Fruit fly (Drosophila melanogaster) whole organism, embryonic: ENCODE results near the gene CG43407.
A peak's percentile ranks its signal among the peaks of the same experiment; 100 is the strongest.

Source experiments
- B-H1 ChIP-seq: fragments of 200-800 bp; sonication (Bioruptor generic); IDR thresholded peaks from 3 replicates; pipeline ENCODE4 v1.3.6; 2022; ENCODE audit warnings: missing biosample characterization, missing genetic modification characterization
- CG10321 ChIP-seq: fragments of 200-800 bp; sonication (Bioruptor generic); IDR thresholded peaks from 2 replicates; pipeline ENCODE4 v1.3.6; 2022; ENCODE audit warnings: missing biosample characterization, missing genetic modification characterization
- CG10565 ChIP-seq: fragments of 200-800 bp; sonication (Bioruptor generic); optimal IDR thresholded peaks from 3 replicates; lab custom pipeline; 2016; ENCODE audit warnings: missing biosample characterization, mild to moderate bottlenecking, missing genetic modification characterization
- CG11247 ChIP-seq: fragments of 200-800 bp; sonication (Bioruptor generic); IDR thresholded peaks from 2 replicates; pipeline ENCODE4 v1.3.6; 2022; ENCODE audit warnings: missing biosample characterization, missing genetic modification characterization
- CG11560 ChIP-seq: fragments of 200-800 bp; sonication (Bioruptor generic); IDR thresholded peaks from 3 replicates; pipeline ENCODE4 v1.3.6; 2022; ENCODE audit warnings: missing biosample characterization, missing genetic modification characterization
- CG12104 ChIP-seq: fragments of 200-800 bp; sonication (Bioruptor generic); optimal IDR thresholded peaks from 3 replicates; lab custom pipeline; 2016; ENCODE audit warnings: missing biosample characterization, missing genetic modification characterization
- CG12769 ChIP-seq: fragments of 200-800 bp; sonication (Bioruptor generic); optimal IDR thresholded peaks from 2 replicates; lab custom pipeline; 2019; ENCODE audit warnings: missing biosample characterization, mild to moderate bottlenecking, missing genetic modification characterization, moderate library complexity
- CG1602 ChIP-seq: fragments of 200-800 bp; sonication (Bioruptor generic); optimal IDR thresholded peaks from 3 replicates; lab custom pipeline; 2016; ENCODE audit warnings: missing biosample characterization, missing genetic modification characterization
- CG17612 ChIP-seq: fragments of 200-800 bp; sonication (Bioruptor generic); IDR thresholded peaks from 2 replicates; pipeline ENCODE4 v1.3.6; 2022; ENCODE audit warnings: missing biosample characterization, missing genetic modification characterization
- CG18476 ChIP-seq: fragments of 200-800 bp; sonication (Bioruptor generic); optimal IDR thresholded peaks from 2 replicates; lab custom pipeline; 2016; ENCODE audit warnings: missing biosample characterization, mild to moderate bottlenecking, missing genetic modification characterization
- CG2116 ChIP-seq: fragments of 200-800 bp; sonication (Bioruptor generic); optimal IDR thresholded peaks from 3 replicates; lab custom pipeline; 2018; ENCODE audit warnings: missing biosample characterization, mild to moderate bottlenecking, missing genetic modification characterization
- CG30431 ChIP-seq: fragments of 200-800 bp; sonication (Bioruptor generic); optimal IDR thresholded peaks from 2 replicates; lab custom pipeline; 2017; ENCODE audit warnings: missing biosample characterization, missing genetic modification characterization
- CG31388 ChIP-seq: fragments of 200-800 bp; sonication (Bioruptor generic); optimal IDR thresholded peaks from 2 replicates; lab custom pipeline; 2016; ENCODE audit warnings: missing biosample characterization, missing genetic modification characterization
- CG4328 ChIP-seq: fragments of 200-800 bp; sonication (Bioruptor generic); optimal IDR thresholded peaks from 3 replicates; lab custom pipeline; 2017; ENCODE audit warnings: missing biosample characterization, missing genetic modification reagents, missing genetic modification characterization
- CG43689 ChIP-seq: fragments of 200-800 bp; sonication (Bioruptor generic); IDR thresholded peaks from 2 replicates; pipeline ENCODE4 v1.3.6; 2022; ENCODE audit warnings: missing biosample characterization, missing genetic modification characterization
- CG4730 ChIP-seq: fragments of 200-800 bp; sonication (Bioruptor generic); IDR thresholded peaks from 2 replicates; pipeline ENCODE4 v1.3.6; 2022; ENCODE audit warnings: missing biosample characterization, missing genetic modification characterization
- CG4820 ChIP-seq: fragments of 200-800 bp; sonication (Bioruptor generic); optimal IDR thresholded peaks from 3 replicates; lab custom pipeline; 2016; ENCODE audit warnings: missing biosample characterization, missing genetic modification characterization
- CG5245 ChIP-seq: fragments of 200-800 bp; sonication (Bioruptor generic); optimal IDR thresholded peaks from 3 replicates; lab custom pipeline; 2016; ENCODE audit warnings: missing biosample characterization, missing genetic modification characterization
- CG6272 ChIP-seq: fragments of 200-800 bp; sonication (Bioruptor generic); IDR thresholded peaks from 2 replicates; pipeline ENCODE4 v1.3.6; 2022; ENCODE audit warnings: missing biosample characterization, missing genetic modification characterization
- CG7556 ChIP-seq: fragments of 200-800 bp; sonication (Bioruptor generic); optimal IDR thresholded peaks from 2 replicates; lab custom pipeline; 2017; ENCODE audit warnings: missing biosample characterization, mild to moderate bottlenecking, missing genetic modification characterization
- CHES-1-like ChIP-seq: fragments of 200-800 bp; sonication (Bioruptor generic); optimal IDR thresholded peaks from 2 replicates; lab custom pipeline; 2016; ENCODE audit warnings: missing biosample characterization, missing genetic modification characterization
- Deaf1 ChIP-seq: fragments of 200-800 bp; optimal IDR thresholded peaks from 3 replicates; lab custom pipeline; 2019; ENCODE audit warnings: missing biosample characterization, mild to moderate bottlenecking, missing genetic modification characterization, moderate library complexity
- Dip2 ChIP-seq: fragments of 200-800 bp; sonication (Bioruptor generic); IDR thresholded peaks from 2 replicates; pipeline ENCODE4 v1.3.6; 2022; ENCODE audit warnings: missing biosample characterization, missing genetic modification characterization
- Dll ChIP-seq: fragments of 200-800 bp; sonication (Bioruptor generic); IDR thresholded peaks from 4 replicates; pipeline ENCODE4 v1.3.6; 2022; ENCODE audit warnings: missing biosample characterization, missing genetic modification characterization; ENCODE audit not compliant: partially characterized antibody
- Doc3 ChIP-seq: fragments of 200-800 bp; sonication (Bioruptor generic); IDR thresholded peaks from 3 replicates; pipeline ENCODE4 v1.3.6; 2022; ENCODE audit warnings: missing biosample characterization, missing genetic modification characterization; ENCODE audit not compliant: partially characterized antibody
- Kr ChIP-seq: fragments of 200-800 bp; sonication (Bioruptor generic); optimal IDR thresholded peaks from 2 replicates; lab custom pipeline; 2017; ENCODE audit warnings: missing biosample characterization, mild to moderate bottlenecking, missing genetic modification characterization
- Meics ChIP-seq: fragments of 200-800 bp; sonication (Bioruptor generic); optimal IDR thresholded peaks from 2 replicates; lab custom pipeline; 2017; ENCODE audit warnings: missing biosample characterization, mild to moderate bottlenecking, missing genetic modification characterization
- Nf-YA ChIP-seq: fragments of 200-800 bp; sonication (Bioruptor generic); IDR thresholded peaks from 2 replicates; pipeline ENCODE4 v1.3.6; 2022; ENCODE audit warnings: missing biosample characterization, missing genetic modification characterization
- Scr ChIP-seq: fragments of 200-800 bp; sonication (Bioruptor generic); IDR thresholded peaks from 2 replicates; pipeline ENCODE4 v1.3.6; 2022; ENCODE audit warnings: missing biosample characterization, missing genetic modification characterization; ENCODE audit not compliant: partially characterized antibody
- Ssrp ChIP-seq: fragments of 200-800 bp; sonication (Bioruptor generic); optimal IDR thresholded peaks from 2 replicates; lab custom pipeline; 2018; ENCODE audit warnings: missing biosample characterization, mild to moderate bottlenecking, missing genetic modification characterization, moderate library complexity
- bbx ChIP-seq: fragments of 200-800 bp; sonication (Bioruptor generic); IDR thresholded peaks from 2 replicates; pipeline ENCODE4 v1.3.6; 2022; ENCODE audit warnings: missing biosample characterization, missing genetic modification characterization; ENCODE audit not compliant: partially characterized antibody
- corto ChIP-seq: fragments of 200-800 bp; sonication (Bioruptor generic); optimal IDR thresholded peaks from 2 replicates; lab custom pipeline; 2016; ENCODE audit warnings: missing biosample characterization, mild to moderate bottlenecking, missing genetic modification characterization, moderate library complexity
- crp ChIP-seq, 2 experiments: fragments of 200-800 bp; sonication (Bioruptor generic); optimal IDR thresholded peaks; 2 replicates in 1 of 2; 3 replicates in 1 of 2; lab custom pipeline; 2017; ENCODE audit warnings: missing biosample characterization in 2 of 2, missing genetic modification characterization in 2 of 2, mild to moderate bottlenecking in 1 of 2, moderate library complexity in 1 of 2
- dpn ChIP-seq, 2 experiments: fragments of 200-800 bp; sonication (Bioruptor generic); optimal IDR thresholded peaks; 3 replicates each; lab custom pipeline; 2016; ENCODE audit warnings: missing biosample characterization in 2 of 2, missing genetic modification characterization in 2 of 2
- emc ChIP-seq: fragments of 200-800 bp; sonication (Bioruptor generic); optimal IDR thresholded peaks from 2 replicates; lab custom pipeline; 2016; ENCODE audit warnings: missing biosample characterization, missing genetic modification characterization
- en ChIP-seq: fragments of 200-800 bp; sonication (Bioruptor generic); optimal IDR thresholded peaks from 2 replicates; lab custom pipeline; 2016; ENCODE audit warnings: missing biosample characterization, missing genetic modification characterization
- fd96Cb ChIP-seq: fragments of 200-800 bp; sonication (Bioruptor generic); optimal IDR thresholded peaks from 2 replicates; lab custom pipeline; 2018; ENCODE audit warnings: missing biosample characterization, mild to moderate bottlenecking, missing genetic modification characterization, moderate library complexity
- gem ChIP-seq: fragments of 200-800 bp; sonication (Bioruptor generic); optimal IDR thresholded peaks from 2 replicates; lab custom pipeline; 2019; ENCODE audit warnings: missing biosample characterization, mild to moderate bottlenecking, missing genetic modification characterization, moderate library complexity
- grau ChIP-seq: fragments of 200-800 bp; optimal IDR thresholded peaks from 3 replicates; lab custom pipeline; 2019; ENCODE audit warnings: missing biosample characterization, mild to moderate bottlenecking, missing genetic modification characterization, moderate library complexity
- hb ChIP-seq: fragments of 200-800 bp; sonication (Bioruptor generic); IDR thresholded peaks from 3 replicates; pipeline ENCODE4 v1.3.6; 2022; ENCODE audit warnings: missing biosample characterization, missing genetic modification characterization; ENCODE audit not compliant: partially characterized antibody
- hkb ChIP-seq, 2 experiments: fragments of 200-800 bp in 1 of 2; fragments of >200 bp in 1 of 2; sonication (Bioruptor generic) in 1 of 2; IDR thresholded peaks in 1 of 2; optimal IDR thresholded peaks in 1 of 2; 2 replicates each; pipeline versions ENCODE4 v1.3.6 to Lab custom; 2017 to 2022; ENCODE audit warnings: missing biosample characterization in 1 of 2, missing genetic modification characterization in 1 of 2
- kay ChIP-seq: fragments of 200-800 bp; sonication (Bioruptor generic); optimal IDR thresholded peaks from 2 replicates; lab custom pipeline; 2016; ENCODE audit warnings: missing biosample characterization, missing genetic modification characterization
- kni ChIP-seq: fragments of 200-800 bp; sonication (Bioruptor generic); optimal IDR thresholded peaks from 3 replicates; lab custom pipeline; 2017; ENCODE audit warnings: mild to moderate bottlenecking, missing biosample characterization, missing genetic modification reagents, missing genetic modification characterization
- mirr ChIP-seq: fragments of 200-800 bp; sonication (Bioruptor generic); optimal IDR thresholded peaks from 3 replicates; lab custom pipeline; 2018; ENCODE audit warnings: missing biosample characterization, mild to moderate bottlenecking, missing genetic modification characterization
- pb ChIP-seq: fragments of 200-800 bp; sonication (Bioruptor generic); optimal IDR thresholded peaks from 3 replicates; lab custom pipeline; 2016; ENCODE audit warnings: missing biosample characterization, missing genetic modification characterization
- sd ChIP-seq: fragments of 200-800 bp; sonication (Bioruptor generic); optimal IDR thresholded peaks from 3 replicates; lab custom pipeline; 2018; ENCODE audit warnings: missing biosample characterization, mild to moderate bottlenecking, missing genetic modification characterization, moderate library complexity
- sug ChIP-seq: fragments of 200-800 bp; optimal IDR thresholded peaks from 2 replicates; lab custom pipeline; 2019; ENCODE audit warnings: missing biosample characterization, mild to moderate bottlenecking, missing genetic modification characterization, moderate library complexity
- tio ChIP-seq: fragments of 200-800 bp; sonication (Bioruptor generic); optimal IDR thresholded peaks from 2 replicates; lab custom pipeline; 2017; ENCODE audit warnings: missing biosample characterization, missing genetic modification characterization, inconsistent platforms

The CG43407 gene

dm6 chr3L:19092125-19093058 lies 39.2 kb upstream of the CG43407 start, which contains the start of gene MESR6 (continued):
- TF ChIP-seq CG17612 (GFP tag; lab: Robert Waterston, UW): no peak
- TF ChIP-seq sd (tag; lab: Kevin White, UChicago): no peak
- TF ChIP-seq Ssrp (tag; lab: Kevin White, UChicago): peak; percentile 11
- no peak for TF ChIP-seq fd96Cb (tag; lab: Kevin White, UChicago)
- no peak for TF ChIP-seq mirr (GFP tag; lab: Kevin White, UChicago)
- no peak for TF ChIP-seq Dip2 (GFP tag; lab: Robert Waterston, UW)
- no peak for TF ChIP-seq CG30431
- TF ChIP-seq Nf-YA (GFP tag; lab: Robert Waterston, UW): no peak
- no peak for TF ChIP-seq CG6272
- TF ChIP-seq kay (GFP tag; lab: Kevin White, UChicago): no peak
- peak; percentile 17 for TF ChIP-seq CG4820
- TF ChIP-seq CG4730: 0 out of 2 replicates have a peak, but pooled peaks have one; percentile 9
- TF ChIP-seq emc: no peak
- TF ChIP-seq Scr (GFP tag; lab: Robert Waterston, UW): peak; percentile 84
- no peak for TF ChIP-seq CG43689 (GFP tag; lab: Robert Waterston, UW)
- no peak for TF ChIP-seq hkb (optimal IDR thresholded peaks at IDR 0.05; lab: Kevin White, UChicago)
- peak; percentile 64 for TF ChIP-seq hkb (GFP tag; IDR thresholded peaks at IDR 0.05; lab: Robert Waterston, UW)
- TF ChIP-seq CG5245 (GFP tag; lab: Kevin White, UChicago): no peak
- no peak for TF ChIP-seq CG18476 (GFP tag; lab: Kevin White, UChicago)
- TF ChIP-seq Kr: no peak
- no peak for TF ChIP-seq CG12104 (GFP tag; lab: Kevin White, UChicago)
- TF ChIP-seq kni (GFP tag; lab: Kevin White, UChicago): no peak
- no peak for TF ChIP-seq en
- TF ChIP-seq pb (GFP tag; lab: Kevin White, UChicago): no peak
- no peak for TF ChIP-seq CG10321
- TF ChIP-seq Deaf1 (tag; lab: Kevin White, UChicago): peak; percentile 20
- peak; percentile 20 for TF ChIP-seq CHES-1-like
- no peak for TF ChIP-seq CG10565 (GFP tag; lab: Kevin White, UChicago)
- TF ChIP-seq CG7556 (GFP tag; lab: Kevin White, UChicago): peak; percentile 47
- TF ChIP-seq B-H1 (GFP tag; lab: Robert Waterston, UW): no peak
- no peak for TF ChIP-seq corto
- peak; percentile 81 to 98 for TF ChIP-seq crp (GFP tag; optimal IDR thresholded peaks at IDR 0.05; lab: Kevin White, UChicago)
- TF ChIP-seq CG12769 (tag; lab: Kevin White, UChicago): peak; percentile 8
- TF ChIP-seq CG11247 (GFP tag; lab: Robert Waterston, UW): no peak
- peak; percentile 39 for TF ChIP-seq grau (tag; lab: Kevin White, UChicago)
- TF ChIP-seq CG1602: no peak
- TF ChIP-seq CG2116 (GFP tag; lab: Kevin White, UChicago): peak; percentile 71
- no peak for TF ChIP-seq CG31388
- TF ChIP-seq Meics (GFP tag; lab: Kevin White, UChicago): peak; percentile 54
- peak; percentile 34 for TF ChIP-seq sug
- peak; percentile 61 for TF ChIP-seq gem (tag; lab: Kevin White, UChicago)
- TF ChIP-seq bbx (GFP tag; lab: Robert Waterston, UW): peak; percentile 84
- TF ChIP-seq hb (GFP tag; lab: Robert Waterston, UW): peak; percentile 47
- TF ChIP-seq tio (GFP tag; lab: Kevin White, UChicago): no peak
- TF ChIP-seq dpn (GFP tag; optimal IDR thresholded peaks at IDR 0.05; lab: Kevin White, UChicago): peak in 1 of 2 experiments; percentile 19
- TF ChIP-seq Dll (GFP tag; lab: Robert Waterston, UW): peak; percentile 88
- peak; percentile 78 for TF ChIP-seq Doc3 (GFP tag; lab: Robert Waterston, UW)
- no peak for TF ChIP-seq CG4328 (GFP tag; lab: Kevin White, UChicago)
- no peak for TF ChIP-seq CG11560
